Worm (Caenorhabditis elegans) whole organism, L3 larva: ENCODE measurements around the gene Y94H6A.2.

Source experiments
- R02D3.7 ChIP-seq: fragments of 150-350 bp; optimal IDR thresholded peaks from 2 replicates; lab custom pipeline; 2014; ENCODE audit warnings: missing biosample characterization, missing genetic modification characterization
- ZK546.5 ChIP-seq: sonication (generic microtip); optimal IDR thresholded peaks from 2 replicates; lab custom pipeline; 2017; ENCODE audit warnings: missing biosample characterization, missing genetic modification characterization
- ama-1 ChIP-seq: fragments of 150-350 bp; optimal IDR thresholded peaks from 2 replicates; lab custom pipeline; 2018
- ceh-16 ChIP-seq: sonication (generic microtip); optimal IDR thresholded peaks from 2 replicates; lab custom pipeline; 2017; ENCODE audit warnings: missing biosample characterization, missing genetic modification characterization
- ceh-28 ChIP-seq: fragments of 150-350 bp; optimal IDR thresholded peaks from 2 replicates; lab custom pipeline; 2014; ENCODE audit warnings: missing biosample characterization, missing genetic modification reagents, missing genetic modification characterization
- ceh-82 ChIP-seq: fragments of 150-350 bp; optimal IDR thresholded peaks from 2 replicates; lab custom pipeline; 2014; ENCODE audit warnings: missing biosample characterization, missing genetic modification characterization
- ceh-9 ChIP-seq: sonication (generic microtip); optimal IDR thresholded peaks from 2 replicates; lab custom pipeline; 2018; ENCODE audit warnings: missing biosample characterization, missing genetic modification characterization
- daf-12 ChIP-seq: fragments of 150-350 bp; optimal IDR thresholded peaks from 2 replicates; lab custom pipeline; 2014; ENCODE audit warnings: missing biosample characterization, missing genetic modification reagents, missing genetic modification characterization
- egl-27 ChIP-seq: sonication (generic microtip); optimal IDR thresholded peaks from 4 replicates; lab custom pipeline; 2017; ENCODE audit warnings: missing biosample characterization, missing genetic modification reagents, missing genetic modification characterization
- elt-1 ChIP-seq: fragments of 150-350 bp; optimal IDR thresholded peaks from 2 replicates; lab custom pipeline; 2014; ENCODE audit warnings: missing biosample characterization, missing genetic modification characterization
- elt-2 ChIP-seq: sonication (generic microtip); optimal IDR thresholded peaks from 2 replicates; lab custom pipeline; 2016; ENCODE audit warnings: missing genetic modification reagents, mild to moderate bottlenecking, missing genetic modification characterization, missing compliant biosample characterization
- elt-3 ChIP-seq, 3 experiments: fragments of 150-350 bp in 1 of 3; sonication (generic microtip) in 2 of 3; optimal IDR thresholded peaks; 2 replicates in 2 of 3; 4 replicates in 1 of 3; lab custom pipeline; 2014 to 2017; ENCODE audit warnings: missing biosample characterization in 3 of 3, missing genetic modification characterization in 3 of 3
- eor-1 ChIP-seq, 2 experiments: fragments of 150-350 bp; optimal IDR thresholded peaks; 2 replicates each; lab custom pipeline; 2014 to 2018; ENCODE audit warnings: missing biosample characterization in 2 of 2, missing genetic modification characterization in 2 of 2
- fkh-10 ChIP-seq: sonication (generic microtip); optimal IDR thresholded peaks from 2 replicates; lab custom pipeline; 2017; ENCODE audit warnings: missing biosample characterization, missing genetic modification reagents, missing genetic modification characterization
- fkh-2 ChIP-seq: fragments of 150-350 bp; optimal IDR thresholded peaks from 2 replicates; lab custom pipeline; 2014; ENCODE audit warnings: missing biosample characterization, missing genetic modification reagents, missing genetic modification characterization
- fos-1 ChIP-seq: fragments of 150-350 bp; optimal IDR thresholded peaks from 2 replicates; lab custom pipeline; 2014; ENCODE audit warnings: missing biosample characterization, missing genetic modification characterization
- jun-1 ChIP-seq: fragments of 150-350 bp; optimal IDR thresholded peaks from 2 replicates; lab custom pipeline; 2014; ENCODE audit warnings: missing biosample characterization, missing genetic modification reagents, missing genetic modification characterization
- lin-15B ChIP-seq: fragments of 150-350 bp; optimal IDR thresholded peaks from 2 replicates; lab custom pipeline; 2014; ENCODE audit warnings: missing biosample characterization, missing genetic modification characterization
- nfya-1 ChIP-seq: sonication (generic microtip); optimal IDR thresholded peaks from 2 replicates; lab custom pipeline; 2017; ENCODE audit warnings: missing genetic modification characterization, mild to moderate bottlenecking, missing compliant biosample characterization, antibody characterized with exemption, moderate library complexity; ENCODE audit not compliant: insufficient read depth
- nhr-11 ChIP-seq: fragments of 150-350 bp; optimal IDR thresholded peaks from 2 replicates; lab custom pipeline; 2014; ENCODE audit warnings: missing biosample characterization, missing genetic modification characterization
- nhr-12 ChIP-seq: fragments of 150-350 bp; optimal IDR thresholded peaks from 2 replicates; lab custom pipeline; 2014; ENCODE audit warnings: missing biosample characterization, missing genetic modification characterization
- nhr-23 ChIP-seq: fragments of 150-350 bp; optimal IDR thresholded peaks from 2 replicates; lab custom pipeline; 2014; ENCODE audit warnings: missing biosample characterization, missing genetic modification reagents, missing genetic modification characterization
- nhr-28 ChIP-seq: fragments of 150-350 bp; optimal IDR thresholded peaks from 2 replicates; lab custom pipeline; 2014; ENCODE audit warnings: missing biosample characterization, missing genetic modification characterization
- nhr-67 ChIP-seq: fragments of 150-350 bp; optimal IDR thresholded peaks from 2 replicates; lab custom pipeline; 2014; ENCODE audit warnings: missing biosample characterization, missing genetic modification characterization
- nhr-76 ChIP-seq: fragments of 150-350 bp; sonication (generic microtip); optimal IDR thresholded peaks from 5 replicates; lab custom pipeline; 2014; ENCODE audit warnings: missing biosample characterization, missing genetic modification characterization
- nhr-77 ChIP-seq: fragments of 150-350 bp; optimal IDR thresholded peaks from 2 replicates; lab custom pipeline; 2014; ENCODE audit warnings: missing biosample characterization, missing genetic modification characterization
- pha-4 ChIP-seq: fragments of 150-350 bp; optimal IDR thresholded peaks from 2 replicates; lab custom pipeline; 2014; ENCODE audit warnings: missing biosample characterization, missing genetic modification reagents, missing genetic modification characterization
- pqm-1 ChIP-seq: fragments of 150-350 bp; optimal IDR thresholded peaks from 2 replicates; lab custom pipeline; 2017; ENCODE audit warnings: missing biosample characterization, missing genetic modification characterization, inconsistent platforms
- sea-2 ChIP-seq: fragments of 150-350 bp; sonication (generic microtip); optimal IDR thresholded peaks from 4 replicates; lab custom pipeline; 2014; ENCODE audit warnings: missing biosample characterization, missing genetic modification reagents, missing genetic modification characterization
- skn-1 ChIP-seq: fragments of 150-350 bp; optimal IDR thresholded peaks from 2 replicates; lab custom pipeline; 2014; ENCODE audit warnings: missing biosample characterization, missing genetic modification characterization
- snpc-4 ChIP-seq: fragments of 150-350 bp; optimal IDR thresholded peaks from 2 replicates; lab custom pipeline; 2014; ENCODE audit warnings: missing biosample characterization, missing genetic modification characterization
- tbx-2 ChIP-seq: sonication (generic microtip); optimal IDR thresholded peaks from 2 replicates; lab custom pipeline; 2016; ENCODE audit warnings: mild to moderate bottlenecking, missing genetic modification characterization, missing compliant biosample characterization
- unc-39 ChIP-seq: sonication (generic microtip); optimal IDR thresholded peaks from 4 replicates; lab custom pipeline; 2017; ENCODE audit warnings: missing biosample characterization, missing genetic modification characterization
- unc-62 ChIP-seq: fragments of 150-350 bp; sonication (generic microtip); optimal IDR thresholded peaks from 4 replicates; lab custom pipeline; 2014; ENCODE audit warnings: missing biosample characterization, missing genetic modification reagents, missing genetic modification characterization
- zag-1 ChIP-seq: fragments of 150-350 bp; optimal IDR thresholded peaks from 2 replicates; lab custom pipeline; 2014; ENCODE audit warnings: missing biosample characterization, missing genetic modification characterization
- ztf-11 ChIP-seq: fragments of 150-350 bp; optimal IDR thresholded peaks from 2 replicates; lab custom pipeline; 2014; ENCODE audit warnings: missing biosample characterization, missing genetic modification characterization

The Y94H6A.2 gene

DNA sequence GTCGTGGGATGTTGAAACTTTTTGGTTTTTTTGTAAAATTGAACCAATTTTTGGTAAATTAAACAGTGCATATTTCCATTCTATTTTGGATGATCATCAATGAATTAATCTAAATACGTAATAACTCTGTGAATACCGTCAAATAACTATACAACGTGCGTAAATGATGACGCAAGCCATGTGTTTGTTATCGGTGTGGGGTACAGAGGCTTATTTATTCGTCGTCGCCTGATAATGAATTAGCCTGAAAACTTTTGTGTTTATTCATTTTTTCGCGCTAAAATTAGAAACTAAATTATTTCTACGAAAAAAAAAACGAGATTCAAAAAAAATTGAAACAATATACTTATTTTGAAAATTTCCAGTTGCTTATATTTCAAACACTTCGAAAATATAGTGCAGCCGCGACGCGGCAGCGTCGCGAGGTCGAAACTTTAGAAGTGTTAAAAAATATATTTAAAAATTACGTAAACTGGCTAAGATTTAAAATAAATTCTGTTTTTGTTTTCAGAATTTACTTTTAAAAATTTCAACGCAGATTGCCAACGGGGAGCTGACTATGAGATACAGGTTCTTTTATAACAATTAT lies 18.9 kb downstream of the Y94H6A.2 start:
- TF ChIP-seq fkh-2: no peak
- no peak for TF ChIP-seq elt-1 (tag; lab: Kevin White, UChicago)
- TF ChIP-seq ceh-28 (tag; lab: Kevin White, UChicago): no peak
- no peak for TF ChIP-seq nhr-12 (tag; lab: Kevin White, UChicago)
- TF ChIP-seq elt-2 (tag; lab: Kevin White, UChicago): peak; percentile 40
- peak; percentile 29 for TF ChIP-seq pqm-1
- no peak for TF ChIP-seq egl-27
- no peak for TF ChIP-seq tbx-2
- no peak for TF ChIP-seq nhr-77 (tag; lab: Kevin White, UChicago)

DNA sequence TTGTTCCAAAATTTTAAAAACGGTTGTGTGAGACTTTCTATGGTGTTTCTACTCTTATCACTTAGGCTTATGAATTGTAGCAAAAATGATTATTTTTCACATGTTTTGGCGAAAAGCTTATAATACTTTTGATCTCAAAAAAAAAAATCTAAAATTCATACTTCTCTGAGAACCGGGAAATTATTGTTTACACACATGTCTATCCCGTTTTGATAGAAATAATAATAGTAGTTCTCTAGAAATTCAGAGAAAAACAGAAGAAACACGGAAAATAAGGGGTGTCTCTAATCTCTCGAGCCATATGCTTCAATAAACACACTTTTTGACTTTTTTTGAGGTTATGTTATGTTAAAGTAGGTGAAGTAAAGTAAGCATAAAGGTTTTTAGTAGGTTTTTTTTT lies 20.5 kb downstream of the Y94H6A.2 start:
- TF ChIP-seq ceh-9: no peak

DNA sequence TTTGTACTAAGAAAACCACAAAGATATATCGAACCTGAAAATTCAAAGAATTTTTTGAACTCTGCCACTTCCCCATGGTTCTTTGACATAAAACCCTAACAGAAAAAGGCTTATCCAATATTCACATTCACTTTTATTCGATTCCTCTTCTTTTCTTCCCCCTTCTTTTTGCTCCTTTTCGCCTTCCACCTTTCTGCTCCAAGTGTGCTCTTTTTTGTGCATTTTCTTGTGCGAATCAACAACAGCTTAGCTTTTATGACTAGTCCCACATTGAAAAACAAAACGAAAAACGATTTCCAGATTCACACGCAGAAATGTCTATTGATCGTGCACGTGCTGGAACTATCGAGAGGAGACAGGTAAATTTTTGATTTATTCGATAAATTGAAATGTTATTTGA lies 21.5 kb downstream of the Y94H6A.2 start, which contains the start of gene Y54G2A.41:
Gene Y54G2A.41, plus strand, starts transcription at position 301 of the 400 bp plus-strand sequence.
- no peak for TF ChIP-seq ceh-16 (tag; lab: Kevin White, UChicago)
- no peak for TF ChIP-seq pha-4 (tag; lab: Kevin White, UChicago)
- no peak for TF ChIP-seq nhr-76
- TF ChIP-seq jun-1 (tag; lab: Kevin White, UChicago): no peak

DNA sequence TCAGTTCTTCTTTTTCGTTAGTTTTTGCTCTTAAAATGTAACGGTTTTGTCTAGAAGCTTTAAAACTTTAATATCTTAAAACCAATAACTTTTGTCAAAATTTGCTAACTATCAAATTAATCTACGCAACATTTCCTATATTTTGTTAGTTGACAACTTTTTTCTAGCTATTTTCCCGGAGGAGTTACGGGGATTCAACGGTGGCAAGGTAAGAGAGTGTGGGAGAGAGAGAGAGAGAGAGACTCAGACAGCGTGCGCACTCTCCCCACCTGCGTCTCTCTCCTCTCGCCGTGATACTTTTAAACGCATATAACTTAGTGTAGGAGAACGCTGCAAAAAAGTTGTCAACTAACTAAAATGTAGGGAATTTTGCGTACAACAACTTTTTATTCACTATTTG lies 23.4 kb downstream of the Y94H6A.2 start:
- no peak for TF ChIP-seq nhr-11
- TF ChIP-seq unc-62 (GFP tag; lab: Kevin White, UChicago): no peak

DNA sequence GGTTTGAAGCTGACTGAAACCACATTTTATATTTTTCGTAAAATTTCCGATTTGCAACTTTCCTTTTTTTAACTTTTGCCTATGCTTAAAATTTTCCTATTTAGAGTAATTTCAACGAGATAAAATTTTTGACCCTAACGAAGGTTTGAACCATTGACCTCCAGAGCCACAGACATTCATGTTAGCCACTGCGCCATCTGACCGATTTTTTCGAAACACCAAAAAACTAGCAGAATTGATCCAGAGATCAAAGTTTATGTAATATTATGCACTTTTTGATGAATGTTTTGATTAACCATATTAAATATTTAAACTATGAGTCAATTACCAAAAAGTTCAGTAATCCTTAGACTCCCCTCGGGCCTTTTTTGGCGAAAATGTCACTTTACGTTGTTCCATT lies 28.0 kb downstream of the Y94H6A.2 start:
- TF ChIP-seq fkh-2: no peak
- TF ChIP-seq ztf-11 (tag; lab: Kevin White, UChicago): no peak
- no peak for TF ChIP-seq snpc-4
- no peak for TF ChIP-seq skn-1 (tag; lab: Kevin White, UChicago)
- no peak for TF ChIP-seq nhr-12 (tag; lab: Kevin White, UChicago)
- no peak for TF ChIP-seq unc-39 (tag; lab: Kevin White, UChicago)
- TF ChIP-seq nhr-67 (tag; lab: Kevin White, UChicago): no peak
- no peak for TF ChIP-seq ceh-82 (tag; lab: Kevin White, UChicago)
- no peak for TF ChIP-seq ceh-9
- TF ChIP-seq nhr-23 (tag; lab: Kevin White, UChicago): no peak
- TF ChIP-seq zag-1 (tag; lab: Kevin White, UChicago): no peak

DNA sequence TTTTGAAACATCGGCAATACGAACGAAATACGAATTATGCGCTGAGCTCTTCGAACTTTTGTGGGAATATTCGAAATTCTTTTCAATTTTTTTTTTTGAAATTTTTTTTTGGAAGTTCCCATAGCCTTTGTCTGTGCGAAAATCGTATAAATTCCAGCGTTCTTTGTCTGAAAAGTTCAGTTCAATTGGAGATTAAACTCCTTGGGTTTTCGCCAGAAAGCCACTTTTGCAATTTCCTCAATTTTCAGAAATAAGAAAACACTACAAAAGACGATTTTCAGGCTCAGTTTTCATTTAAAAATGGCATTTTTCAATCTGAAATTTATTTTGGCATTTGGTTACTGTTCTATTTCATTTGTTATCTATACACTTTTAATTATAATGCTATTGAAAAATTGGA lies 29.1 kb downstream of the Y94H6A.2 start, which contains the start of gene Y54G2A.38:
Gene Y54G2A.38, plus strand, starts transcription at position 301 of the 400 bp plus-strand sequence.
- no peak for TF ChIP-seq unc-39 (tag; lab: Kevin White, UChicago)
- no peak for TF ChIP-seq snpc-4
- TF ChIP-seq skn-1 (tag; lab: Kevin White, UChicago): no peak

DNA sequence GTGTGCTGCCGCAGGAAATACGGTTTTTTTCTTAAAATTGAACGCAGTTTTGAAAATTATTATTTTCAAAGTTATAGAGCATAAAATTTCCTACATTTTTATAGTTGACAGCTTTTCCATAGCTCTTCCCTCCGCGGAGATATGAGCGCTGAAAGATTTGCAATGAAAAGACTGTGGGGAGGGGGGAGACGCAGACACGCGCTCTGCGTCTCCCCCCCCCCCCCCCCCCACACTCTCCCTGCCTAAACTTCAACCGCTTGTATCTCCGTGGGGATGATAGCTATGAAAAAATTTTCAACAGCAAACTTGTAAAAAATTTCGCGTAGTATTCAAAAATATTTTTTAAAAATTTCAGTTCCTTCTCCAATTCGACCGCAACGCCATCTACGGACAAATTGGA lies 31.4 kb downstream of the Y94H6A.2 start:
- no peak for TF ChIP-seq tbx-2
- no peak for TF ChIP-seq eor-1 (tag; optimal IDR thresholded peaks at IDR 0.05; lab: Kevin White, UChicago)
- TF ChIP-seq ceh-82 (tag; lab: Kevin White, UChicago): no peak
- no peak for TF ChIP-seq fkh-2
- TF ChIP-seq ceh-16 (tag; lab: Kevin White, UChicago): no peak
- TF ChIP-seq jun-1 (tag; lab: Kevin White, UChicago): no peak
- TF ChIP-seq daf-12 (tag; lab: Kevin White, UChicago): no peak
- TF ChIP-seq nfya-1 (tag; lab: Kevin White, UChicago): no peak
- no peak for TF ChIP-seq R02D3.7 (tag; lab: Kevin White, UChicago)
- no peak for TF ChIP-seq elt-2 (tag; lab: Kevin White, UChicago)
- TF ChIP-seq, all 47 proteins: peak for 0

DNA sequence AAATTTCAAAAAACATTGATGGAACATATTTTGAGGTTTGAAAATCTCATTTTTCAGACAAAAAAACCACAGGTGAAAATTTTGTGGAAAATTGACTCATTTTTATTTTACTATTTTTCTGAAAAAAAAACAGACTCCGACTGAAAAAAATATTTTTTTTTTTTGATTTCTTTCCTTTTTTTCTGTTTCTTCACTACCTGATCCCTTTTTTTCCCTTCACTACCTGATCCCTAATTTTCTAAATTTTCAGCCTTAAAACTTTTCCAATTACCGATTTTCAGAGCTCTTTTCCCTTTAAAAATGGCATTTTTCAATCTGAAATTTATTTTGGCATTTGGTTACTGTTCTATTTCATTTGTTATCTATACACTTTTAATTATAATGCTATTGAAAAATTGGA lies 32.3 kb downstream of the Y94H6A.2 start, which contains the start of gene Y54G2A.77:
Gene Y54G2A.77, plus strand, starts transcription at position 301 of the 400 bp plus-strand sequence.
- no peak for TF ChIP-seq ceh-28 (tag; lab: Kevin White, UChicago)
- TF ChIP-seq eor-1 (tag; optimal IDR thresholded peaks at IDR 0.05; lab: Kevin White, UChicago): no peak
- no peak for TF ChIP-seq fkh-2
- no peak for TF ChIP-seq jun-1 (tag; lab: Kevin White, UChicago)
- TF ChIP-seq lin-15B (tag; lab: Kevin White, UChicago): no peak
- no peak for TF ChIP-seq nhr-12 (tag; lab: Kevin White, UChicago)
- TF ChIP-seq unc-62 (GFP tag; lab: Kevin White, UChicago): no peak
- no peak for TF ChIP-seq nhr-28 (tag; lab: Kevin White, UChicago)
- no peak for TF ChIP-seq nhr-23 (tag; lab: Kevin White, UChicago)
- no peak for TF ChIP-seq nhr-67 (tag; lab: Kevin White, UChicago)
- no peak for TF ChIP-seq ZK546.5 (tag; lab: Kevin White, UChicago)
- TF ChIP-seq elt-2 (tag; lab: Kevin White, UChicago): no peak
- no peak for TF ChIP-seq ama-1 (lab: Kevin White, UChicago)
- no peak for TF ChIP-seq fkh-10
- TF ChIP-seq fos-1 (tag; lab: Kevin White, UChicago): no peak
- no peak for TF ChIP-seq sea-2 (GFP tag; lab: Kevin White, UChicago)
- no peak for TF ChIP-seq elt-3 (tag; optimal IDR thresholded peaks at IDR 0.05; lab: Kevin White, UChicago)
